Fruit fly (Drosophila melanogaster) whole organism, embryonic: ENCODE measurements around the gene CG46308.

Source experiments
- CG10959 ChIP-seq: fragments of 200-800 bp; sonication (Bioruptor generic); IDR thresholded peaks from 2 replicates; pipeline ENCODE4 v1.3.6; 2022; ENCODE audit warnings: missing biosample characterization, missing genetic modification characterization
- CG11085 ChIP-seq: fragments of 200-800 bp; sonication (Bioruptor generic); IDR thresholded peaks from 2 replicates; pipeline ENCODE4 v1.3.6; 2022; ENCODE audit warnings: missing biosample characterization, missing genetic modification characterization
- CG11247 ChIP-seq: fragments of 200-800 bp; sonication (Bioruptor generic); IDR thresholded peaks from 2 replicates; pipeline ENCODE4 v1.3.6; 2022; ENCODE audit warnings: missing biosample characterization, missing genetic modification characterization
- CG11456 ChIP-seq: fragments of 200-800 bp; sonication (Bioruptor generic); IDR thresholded peaks from 3 replicates; pipeline ENCODE4 v1.3.6; 2022; ENCODE audit warnings: missing biosample characterization, missing genetic modification characterization
- CG13287 ChIP-seq: fragments of 200-800 bp; sonication (Bioruptor generic); IDR thresholded peaks from 2 replicates; pipeline ENCODE4 v1.3.6; 2022; ENCODE audit warnings: missing biosample characterization, missing genetic modification characterization; ENCODE audit not compliant: partially characterized antibody
- CG13424 ChIP-seq: fragments of 200-800 bp; sonication (Bioruptor generic); optimal IDR thresholded peaks from 2 replicates; lab custom pipeline; 2019; ENCODE audit warnings: missing biosample characterization, mild to moderate bottlenecking, missing genetic modification characterization, moderate library complexity
- CG1529 ChIP-seq: fragments of 200-800 bp; sonication (Bioruptor generic); optimal IDR thresholded peaks from 3 replicates; lab custom pipeline; 2018; ENCODE audit warnings: missing biosample characterization, missing genetic modification characterization
- CG15514 ChIP-seq: fragments of 200-800 bp; sonication (Bioruptor generic); optimal IDR thresholded peaks from 3 replicates; lab custom pipeline; 2017; ENCODE audit warnings: missing biosample characterization, missing genetic modification characterization, mild to moderate bottlenecking, moderate library complexity, missing genetic modification reagents
- CG16815 ChIP-seq: fragments of 200-800 bp; sonication (Bioruptor generic); optimal IDR thresholded peaks from 3 replicates; lab custom pipeline; 2017; ENCODE audit warnings: missing biosample characterization, mild to moderate bottlenecking, missing genetic modification characterization
- CG17568 ChIP-seq: fragments of 200-800 bp; sonication (Bioruptor generic); optimal IDR thresholded peaks from 2 replicates; lab custom pipeline; 2018; ENCODE audit warnings: missing biosample characterization, mild to moderate bottlenecking, missing genetic modification characterization, moderate library complexity
- CG30403 ChIP-seq: fragments of 200-800 bp; sonication (Bioruptor generic); optimal IDR thresholded peaks from 3 replicates; lab custom pipeline; 2016; ENCODE audit warnings: missing biosample characterization, missing genetic modification characterization
- CG3163 ChIP-seq: fragments of 200-800 bp; sonication (Bioruptor generic); optimal IDR thresholded peaks from 3 replicates; lab custom pipeline; 2016; ENCODE audit warnings: missing biosample characterization, missing genetic modification characterization
- CG4707 ChIP-seq: fragments of 200-800 bp; sonication (Bioruptor generic); optimal IDR thresholded peaks from 2 replicates; lab custom pipeline; 2018; ENCODE audit warnings: missing biosample characterization, mild to moderate bottlenecking, missing genetic modification characterization, moderate library complexity
- CG6791 ChIP-seq: fragments of 200-800 bp; sonication (Bioruptor generic); IDR thresholded peaks from 3 replicates; pipeline ENCODE4 v1.3.6; 2022; ENCODE audit warnings: missing biosample characterization, missing genetic modification characterization; ENCODE audit not compliant: partially characterized antibody
- CG8290 ChIP-seq, 3 experiments: fragments of 200-800 bp; sonication (Bioruptor generic); optimal IDR thresholded peaks; 2 replicates each; lab custom pipeline; 2016 to 2019; ENCODE audit warnings: missing biosample characterization in 3 of 3, missing genetic modification characterization in 3 of 3, mild to moderate bottlenecking in 2 of 3, moderate library complexity in 1 of 3
- Deaf1 ChIP-seq: fragments of 200-800 bp; optimal IDR thresholded peaks from 3 replicates; lab custom pipeline; 2019; ENCODE audit warnings: missing biosample characterization, mild to moderate bottlenecking, missing genetic modification characterization, moderate library complexity
- ERR ChIP-seq: fragments of 200-800 bp; sonication (Bioruptor generic); optimal IDR thresholded peaks from 2 replicates; lab custom pipeline; 2016; ENCODE audit warnings: missing biosample characterization, missing genetic modification characterization
- Fer2 ChIP-seq: fragments of 200-800 bp; sonication (Bioruptor generic); optimal IDR thresholded peaks from 2 replicates; lab custom pipeline; 2018; ENCODE audit warnings: missing biosample characterization, mild to moderate bottlenecking, missing genetic modification characterization, moderate library complexity
- HLH4C ChIP-seq: fragments of 200-800 bp; sonication (Bioruptor generic); IDR thresholded peaks from 3 replicates; pipeline ENCODE4 v1.3.6; 2022; ENCODE audit warnings: missing biosample characterization, missing genetic modification characterization; ENCODE audit not compliant: partially characterized antibody
- Hey ChIP-seq: fragments of 200-800 bp; sonication (Bioruptor generic); optimal IDR thresholded peaks from 3 replicates; lab custom pipeline; 2018; ENCODE audit warnings: missing biosample characterization, mild to moderate bottlenecking, missing genetic modification characterization
- Hr39 ChIP-seq: fragments of >200 bp; optimal IDR thresholded peaks from 2 replicates; lab custom pipeline; 2017
- Oaz ChIP-seq: fragments of 200-800 bp; sonication (Bioruptor generic); IDR thresholded peaks from 2 replicates; pipeline ENCODE4 v1.3.6; 2022; ENCODE audit warnings: missing biosample characterization, missing genetic modification characterization
- Oli ChIP-seq: fragments of 200-800 bp; sonication (Bioruptor generic); optimal IDR thresholded peaks from 2 replicates; lab custom pipeline; 2018; ENCODE audit warnings: missing biosample characterization, mild to moderate bottlenecking, missing genetic modification characterization, moderate library complexity
- Sry-β ChIP-seq: fragments of 200-800 bp; sonication (Bioruptor generic); optimal IDR thresholded peaks from 2 replicates; lab custom pipeline; 2018; ENCODE audit warnings: missing biosample characterization, mild to moderate bottlenecking, missing genetic modification characterization, moderate library complexity
- Tbp ChIP-seq: fragments of >200 bp; optimal IDR thresholded peaks from 2 replicates; lab custom pipeline; 2018; ENCODE audit warnings: missing biosample characterization, missing genetic modification characterization
- bigmax ChIP-seq: fragments of 200-800 bp; sonication (Bioruptor generic); optimal IDR thresholded peaks from 2 replicates; lab custom pipeline; 2018; ENCODE audit warnings: missing biosample characterization, mild to moderate bottlenecking, missing genetic modification characterization
- btn ChIP-seq: fragments of 200-800 bp; sonication (Bioruptor generic); optimal IDR thresholded peaks from 2 replicates; lab custom pipeline; 2016; ENCODE audit warnings: missing biosample characterization, missing genetic modification characterization
- cad ChIP-seq: fragments of >200 bp; optimal IDR thresholded peaks from 2 replicates; lab custom pipeline; 2017; ENCODE audit warnings: missing biosample characterization, missing genetic modification characterization
- caup ChIP-seq: fragments of 200-800 bp; sonication (Bioruptor generic); optimal IDR thresholded peaks from 3 replicates; lab custom pipeline; 2017; ENCODE audit warnings: missing biosample characterization, mild to moderate bottlenecking, missing genetic modification characterization, moderate library complexity; ENCODE audit not compliant: severe bottlenecking
- chif ChIP-seq, 2 experiments: fragments of 200-800 bp; sonication (Bioruptor generic); optimal IDR thresholded peaks; 3 replicates each; lab custom pipeline; 2016; ENCODE audit warnings: missing biosample characterization in 2 of 2, missing genetic modification characterization in 2 of 2
- croc ChIP-seq: fragments of 200-800 bp; sonication (Bioruptor generic); conservative IDR thresholded peaks from 3 replicates; pipeline ENCODE4 v1.3.6; 2022; ENCODE audit warnings: missing biosample characterization, missing genetic modification characterization
- dm ChIP-seq: fragments of 200-800 bp; sonication (Bioruptor generic); optimal IDR thresholded peaks from 3 replicates; lab custom pipeline; 2016; ENCODE audit warnings: missing biosample characterization, missing genetic modification characterization
- fd3F ChIP-seq: fragments of 200-800 bp; sonication (Bioruptor generic); optimal IDR thresholded peaks from 2 replicates; lab custom pipeline; 2018; ENCODE audit warnings: missing biosample characterization, mild to moderate bottlenecking, missing genetic modification characterization, moderate library complexity
- ftz-f1 ChIP-seq: fragments of 200-800 bp; sonication (Bioruptor generic); optimal IDR thresholded peaks from 2 replicates; lab custom pipeline; 2016; ENCODE audit warnings: missing biosample characterization, missing genetic modification characterization
- gcm ChIP-seq: fragments of 200-800 bp; sonication (Bioruptor generic); optimal IDR thresholded peaks from 2 replicates; lab custom pipeline; 2019; ENCODE audit warnings: missing biosample characterization, mild to moderate bottlenecking, missing genetic modification characterization, moderate library complexity
- grau ChIP-seq: fragments of 200-800 bp; optimal IDR thresholded peaks from 3 replicates; lab custom pipeline; 2019; ENCODE audit warnings: missing biosample characterization, mild to moderate bottlenecking, missing genetic modification characterization, moderate library complexity
- ham ChIP-seq: fragments of 200-800 bp; sonication (Bioruptor generic); IDR thresholded peaks from 2 replicates; pipeline ENCODE4 v1.3.6; 2022; ENCODE audit warnings: missing biosample characterization, missing genetic modification characterization
- her ChIP-seq: fragments of 200-800 bp; sonication (Bioruptor generic); optimal IDR thresholded peaks from 2 replicates; lab custom pipeline; 2016; ENCODE audit warnings: missing biosample characterization, missing genetic modification characterization
- hkb ChIP-seq, 2 experiments: fragments of 200-800 bp in 1 of 2; fragments of >200 bp in 1 of 2; sonication (Bioruptor generic) in 1 of 2; IDR thresholded peaks in 1 of 2; optimal IDR thresholded peaks in 1 of 2; 2 replicates each; pipeline versions ENCODE4 v1.3.6 to Lab custom; 2017 to 2022; ENCODE audit warnings: missing biosample characterization in 1 of 2, missing genetic modification characterization in 1 of 2
- jigr1 ChIP-seq: fragments of 200-800 bp; sonication (Bioruptor generic); IDR thresholded peaks from 3 replicates; pipeline ENCODE4 v1.3.6; 2022; ENCODE audit warnings: missing biosample characterization, missing genetic modification characterization
- jing ChIP-seq: fragments of 200-800 bp; sonication (Bioruptor generic); optimal IDR thresholded peaks from 2 replicates; lab custom pipeline; 2018; ENCODE audit warnings: missing biosample characterization, mild to moderate bottlenecking, missing genetic modification characterization
- jumu ChIP-seq: fragments of 200-800 bp; sonication (Bioruptor generic); optimal IDR thresholded peaks from 3 replicates; lab custom pipeline; 2016; ENCODE audit warnings: missing biosample characterization, missing genetic modification characterization
- kni ChIP-seq: fragments of 200-800 bp; sonication (Bioruptor generic); optimal IDR thresholded peaks from 3 replicates; lab custom pipeline; 2017; ENCODE audit warnings: mild to moderate bottlenecking, missing biosample characterization, missing genetic modification reagents, missing genetic modification characterization
- lab ChIP-seq: fragments of 200-800 bp; sonication (Bioruptor generic); optimal IDR thresholded peaks from 3 replicates; lab custom pipeline; 2017; ENCODE audit warnings: missing biosample characterization, missing genetic modification characterization, mild to moderate bottlenecking, moderate library complexity, missing genetic modification reagents
- onecut ChIP-seq: fragments of 200-800 bp; sonication (Bioruptor generic); IDR thresholded peaks from 2 replicates; pipeline ENCODE4 v1.3.6; 2022; ENCODE audit warnings: missing biosample characterization, missing genetic modification characterization
- p53 ChIP-seq: fragments of 200-800 bp; sonication (Bioruptor generic); optimal IDR thresholded peaks from 2 replicates; lab custom pipeline; 2016; ENCODE audit warnings: missing biosample characterization, missing genetic modification characterization
- pnt ChIP-seq: fragments of 200-800 bp; sonication (Bioruptor generic); optimal IDR thresholded peaks from 3 replicates; lab custom pipeline; 2016; ENCODE audit warnings: missing biosample characterization, missing genetic modification characterization
- ssp ChIP-seq: fragments of 200-800 bp; sonication (Bioruptor generic); IDR thresholded peaks from 2 replicates; pipeline ENCODE4 v1.3.6; 2022; ENCODE audit warnings: missing biosample characterization, missing genetic modification characterization
- trh ChIP-seq: fragments of 200-800 bp; sonication (Bioruptor generic); optimal IDR thresholded peaks from 2 replicates; lab custom pipeline; 2016; ENCODE audit warnings: missing biosample characterization, missing genetic modification characterization

The CG46308 gene

DNA sequence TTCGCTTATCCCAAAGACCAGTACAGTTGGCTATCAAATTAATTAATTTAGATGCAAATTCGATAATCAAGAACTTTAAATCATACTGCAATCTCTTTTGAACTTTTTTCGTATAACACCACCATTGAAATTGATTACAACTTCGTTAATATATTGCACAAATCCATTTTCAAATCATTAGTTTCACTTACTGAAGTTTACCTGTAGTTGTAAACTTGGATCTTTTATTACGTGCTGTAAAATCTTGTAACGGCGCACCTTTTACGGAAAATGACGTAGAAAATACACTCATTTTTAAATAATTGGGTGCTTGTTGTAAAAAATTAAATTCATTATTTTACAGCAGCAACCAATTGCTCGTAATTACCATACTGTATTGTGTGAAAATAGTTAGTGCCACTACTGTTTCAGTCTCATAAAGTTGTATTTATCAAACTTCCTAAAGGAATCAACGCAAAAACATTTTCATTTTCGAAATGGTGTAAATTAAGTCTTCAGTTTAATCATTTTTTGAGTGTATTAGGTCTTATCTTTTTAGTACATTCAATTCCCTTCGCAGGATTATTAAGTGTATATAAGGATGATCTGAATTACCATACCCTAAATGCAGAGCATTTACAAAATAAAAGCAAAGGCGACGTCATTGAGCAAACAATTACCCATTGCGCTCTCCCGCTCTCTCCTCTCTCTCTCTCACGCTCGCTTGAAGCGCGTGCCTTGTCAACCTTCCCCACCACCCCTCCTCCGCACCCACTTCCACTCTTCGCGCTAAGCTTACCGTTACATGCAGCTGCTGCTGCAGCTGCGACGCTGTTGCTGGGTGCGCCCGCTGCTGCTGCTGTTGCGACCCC lies 50.8 kb downstream of the CG46308 start:
- peak; percentile 30 for TF ChIP-seq btn (GFP tag; lab: Kevin White, UChicago)
- TF ChIP-seq CG30403 (GFP tag; lab: Kevin White, UChicago), result peak; percentile 31
- no peak for TF ChIP-seq CG4707 (GFP tag; lab: Kevin White, UChicago)
- TF ChIP-seq CG1529, result no peak
- no peak for TF ChIP-seq CG11085 (GFP tag; lab: Robert Waterston, UW)
- no peak for TF ChIP-seq CG11456 (GFP tag; lab: Robert Waterston, UW)
- no peak for TF ChIP-seq CG6791 (GFP tag; lab: Robert Waterston, UW)
- TF ChIP-seq gcm (GFP tag; lab: Kevin White, UChicago), result no peak
- TF ChIP-seq kni (GFP tag; lab: Kevin White, UChicago), result peak; percentile 30
- no peak for TF ChIP-seq CG10959
- TF ChIP-seq ERR (GFP tag; lab: Kevin White, UChicago), result no peak
- peak; percentile 12 to 23 for TF ChIP-seq chif (GFP tag; optimal IDR thresholded peaks at IDR 0.05; lab: Kevin White, UChicago)
- TF ChIP-seq caup, result no peak
- no peak for TF ChIP-seq CG3163 (GFP tag; lab: Kevin White, UChicago)
- TF ChIP-seq dm (GFP tag; lab: Kevin White, UChicago), result no peak
- TF ChIP-seq grau (tag; lab: Kevin White, UChicago), result peak; percentile 87
- TF ChIP-seq onecut (GFP tag; lab: Robert Waterston, UW), result no peak
- peak; percentile 6 for TF ChIP-seq her (GFP tag; lab: Kevin White, UChicago)
- TF ChIP-seq Deaf1, result no peak
- TF ChIP-seq hkb (optimal IDR thresholded peaks at IDR 0.05; lab: Kevin White, UChicago), result no peak
- TF ChIP-seq hkb (GFP tag; IDR thresholded peaks at IDR 0.05; lab: Robert Waterston, UW), result peak; percentile 11; the same call in 1 of the 2 replicates
- TF ChIP-seq CG8290 (GFP tag; optimal IDR thresholded peaks at IDR 0.05; lab: Kevin White, UChicago), result no peak
- peak in 1 of 2 experiments; percentile 72 for TF ChIP-seq CG8290 (tag; optimal IDR thresholded peaks at IDR 0.05; lab: Kevin White, UChicago)
- TF ChIP-seq Oli (tag; lab: Kevin White, UChicago), result peak; percentile 57
- no peak for TF ChIP-seq CG13287 (GFP tag; lab: Robert Waterston, UW)
- peak; percentile 39 for TF ChIP-seq fd3F (GFP tag; lab: Kevin White, UChicago)
- no peak for TF ChIP-seq trh (GFP tag; lab: Kevin White, UChicago)
- TF ChIP-seq Sry-β (GFP tag; lab: Kevin White, UChicago), result no peak
- no peak for TF ChIP-seq HLH4C (GFP tag; lab: Robert Waterston, UW)
- no peak for TF ChIP-seq CG15514 (GFP tag; lab: Kevin White, UChicago)
- no peak for TF ChIP-seq ftz-f1 (GFP tag; lab: Kevin White, UChicago)
- peak; percentile 10 for TF ChIP-seq CG13424 (tag; lab: Kevin White, UChicago)
- TF ChIP-seq cad, result no peak
- TF ChIP-seq croc (GFP tag; lab: Robert Waterston, UW), result no peak
- TF ChIP-seq bigmax, result no peak
- TF ChIP-seq CG11247 (GFP tag; lab: Robert Waterston, UW), result peak; percentile 62
- TF ChIP-seq jigr1 (GFP tag; lab: Robert Waterston, UW), result no peak
- no peak for TF ChIP-seq CG16815 (GFP tag; lab: Kevin White, UChicago)
- TF ChIP-seq Hr39 (lab: Kevin White, UChicago), result no peak
- TF ChIP-seq CG17568 (GFP tag; lab: Kevin White, UChicago), result peak; percentile 14
- TF ChIP-seq pnt (GFP tag; lab: Kevin White, UChicago), result no peak
- no peak for TF ChIP-seq Oaz (GFP tag; lab: Robert Waterston, UW)
- TF ChIP-seq Tbp (GFP tag; lab: Kevin White, UChicago), result no peak
- no peak for TF ChIP-seq ssp (GFP tag; lab: Robert Waterston, UW)
- TF ChIP-seq Fer2, result no peak
- TF ChIP-seq jing, result no peak
- TF ChIP-seq p53 (GFP tag; lab: Kevin White, UChicago), result no peak
- no peak for TF ChIP-seq jumu
- no peak for TF ChIP-seq ham (GFP tag; lab: Robert Waterston, UW)
- no peak for TF ChIP-seq Hey (tag; lab: Kevin White, UChicago)
- peak; percentile 35 for TF ChIP-seq lab
